Worm (Caenorhabditis elegans): ENCODE results near the gene pid-5.

The pid-5 gene

ce11 chrV:4131471-4131939 is 44.2 kb upstream of the pid-5 start, which contains the start of gene nhr-57 (continued):
- TF ChIP-seq nhr-11 (tag; optimal IDR thresholded peaks at IDR 0.05) (no peak), ama-1 (optimal IDR thresholded peaks at IDR 0.05) (peak; percentile 26), egl-27 (tag; optimal IDR thresholded peaks at IDR 0.05) (no peak), unc-62 (GFP tag; optimal IDR thresholded peaks at IDR 0.05) (no peak), fkh-10 (GFP tag; optimal IDR thresholded peaks at IDR 0.05) (no peak), elt-1 (tag; optimal IDR thresholded peaks at IDR 0.05) (no peak), skn-1 (tag; optimal IDR thresholded peaks at IDR 0.05) (peak; percentile 84), daf-12 (tag; optimal IDR thresholded peaks at IDR 0.05) (no peak), nhr-237 (tag; optimal IDR thresholded peaks at IDR 0.05) (no peak), mml-1 (tag; optimal IDR thresholded peaks at IDR 0.05) (no peak), egl-5 (tag; optimal IDR thresholded peaks at IDR 0.05) (peak; percentile 65), nhr-67 (tag; optimal IDR thresholded peaks at IDR 0.05) (no peak), snpc-4 (tag; optimal IDR thresholded peaks at IDR 0.05) (no peak), aly-2 (tag; optimal IDR thresholded peaks at IDR 0.05) (no peak)

- no peak for TF ChIP-seq nhr-67 (tag; optimal IDR thresholded peaks at IDR 0.05)
- no peak for TF ChIP-seq zag-1 (tag; optimal IDR thresholded peaks at IDR 0.05)
- no peak for TF ChIP-seq jun-1 (tag; optimal IDR thresholded peaks at IDR 0.05)
- no peak for TF ChIP-seq sea-2 (GFP tag; optimal IDR thresholded peaks at IDR 0.05)
Observed at ce11 chrV:4134728-4135127, 41.0 kb upstream of the pid-5 start, which contains the start of gene lgc-1. Gene lgc-1 (plus strand): TSS chrV:4135028.

ce11 chrV:4138688-4139087 is 37.0 kb upstream of the pid-5 start, which contains the start of gene lgc-29:
Gene lgc-29 (plus strand): TSS chrV:4138988.
- no peak for TF ChIP-seq ceh-9 (tag; optimal IDR thresholded peaks at IDR 0.05)
- TF ChIP-seq jun-1 (tag; optimal IDR thresholded peaks at IDR 0.05), result no peak
- no peak for TF ChIP-seq elt-1 (tag; optimal IDR thresholded peaks at IDR 0.05)
- TF ChIP-seq zag-1 (tag; optimal IDR thresholded peaks at IDR 0.05), result no peak
- TF ChIP-seq pqm-1 (tag; optimal IDR thresholded peaks at IDR 0.05), result no peak

- TF ChIP-seq pqm-1 (tag; optimal IDR thresholded peaks at IDR 0.05) (peak; percentile 87), hmg-11 (tag; optimal IDR thresholded peaks at IDR 0.05) (peak; percentile 57), fkh-10 (GFP tag; optimal IDR thresholded peaks at IDR 0.05) (peak; percentile 55), jun-1 (tag; optimal IDR thresholded peaks at IDR 0.05) (peak; percentile 71), mdl-1 (tag; optimal IDR thresholded peaks at IDR 0.05) (no peak), egl-5 (tag; optimal IDR thresholded peaks at IDR 0.05) (peak; percentile 99), ceh-28 (tag; optimal IDR thresholded peaks at IDR 0.05) (peak; percentile 63), daf-12 (tag; optimal IDR thresholded peaks at IDR 0.05) (no peak), nhr-77 (tag; optimal IDR thresholded peaks at IDR 0.05) (no peak), nhr-25 (tag; optimal IDR thresholded peaks at IDR 0.05) (peak; percentile 79), pha-4 (tag; optimal IDR thresholded peaks at IDR 0.05) (peak; percentile 85), lsy-12 (tag; optimal IDR thresholded peaks at IDR 0.05) (peak; percentile 47), eor-1 (tag; optimal IDR thresholded peaks at IDR 0.05) (no peak), elt-2 (tag; optimal IDR thresholded peaks at IDR 0.05) (peak; percentile 88), nhr-23 (tag; optimal IDR thresholded peaks at IDR 0.05) (peak; percentile 87), snpc-4 (tag; optimal IDR thresholded peaks at IDR 0.05) (peak; percentile 67), lin-15B (tag; optimal IDR thresholded peaks at IDR 0.05) (peak; percentile 80), nhr-43 (tag; optimal IDR thresholded peaks at IDR 0.05; ENCODE audit: poor library complexity, severe bottlenecking) (peak; percentile 54), lin-39 (tag; optimal IDR thresholded peaks at IDR 0.05) (peak; percentile 67), nhr-11 (tag; optimal IDR thresholded peaks at IDR 0.05) (no peak), nfya-1 (tag; optimal IDR thresholded peaks at IDR 0.05; ENCODE audit: insufficient read depth) (peak; percentile 89)
Observed at ce11 chrV:4143034-4143433, 32.6 kb upstream of the pid-5 start.

ce11 chrV:4144205-4144604 is 31.5 kb upstream of the pid-5 start, which contains the start of gene Y45G5AL.1:
Gene Y45G5AL.1 (plus strand): TSS chrV:4144505.
- TF ChIP-seq nhr-77 (tag; optimal IDR thresholded peaks at IDR 0.05), result no peak
- TF ChIP-seq elt-3 (tag; optimal IDR thresholded peaks at IDR 0.05), result no peak
- no peak for TF ChIP-seq snpc-4 (tag; optimal IDR thresholded peaks at IDR 0.05)
- no peak for TF ChIP-seq hmg-11 (tag; optimal IDR thresholded peaks at IDR 0.05)
- TF ChIP-seq zag-1 (tag; optimal IDR thresholded peaks at IDR 0.05), result no peak
- TF ChIP-seq unc-62 (GFP tag; optimal IDR thresholded peaks at IDR 0.05), result no peak
- no peak for TF ChIP-seq pha-4 (tag; optimal IDR thresholded peaks at IDR 0.05)
- TF ChIP-seq aly-2 (tag; optimal IDR thresholded peaks at IDR 0.05), result no peak
- no peak for TF ChIP-seq mdl-1 (tag; optimal IDR thresholded peaks at IDR 0.05)
- TF ChIP-seq ceh-28 (tag; optimal IDR thresholded peaks at IDR 0.05), result no peak
- no peak for TF ChIP-seq ceh-9 (tag; optimal IDR thresholded peaks at IDR 0.05)
- no peak for TF ChIP-seq lsy-12 (tag; optimal IDR thresholded peaks at IDR 0.05)
- no peak for TF ChIP-seq nhr-237 (tag; optimal IDR thresholded peaks at IDR 0.05)
- no peak for TF ChIP-seq daf-12 (tag; optimal IDR thresholded peaks at IDR 0.05)
- no peak for TF ChIP-seq nhr-28 (tag; optimal IDR thresholded peaks at IDR 0.05)
- no peak for TF ChIP-seq egl-5 (tag; optimal IDR thresholded peaks at IDR 0.05)
- no peak for TF ChIP-seq nhr-12 (tag; optimal IDR thresholded peaks at IDR 0.05)
- no peak for TF ChIP-seq ceh-82 (tag; optimal IDR thresholded peaks at IDR 0.05)
